Worm (Caenorhabditis elegans) whole organism, late embryonic: ENCODE measurements around the gene F47C12.7.

ENCODE experiments used
- C38D4.7 ChIP-seq: fragments of 200-800 bp; sonication (Bioruptor generic); optimal IDR thresholded peaks from 2 replicates; lab custom pipeline; 2018; ENCODE audit warnings: mild to moderate bottlenecking, missing genetic modification characterization, moderate library complexity, missing compliant biosample characterization
- fkh-10 ChIP-seq: fragments of 150-350 bp; optimal IDR thresholded peaks from 2 replicates; lab custom pipeline; 2014; ENCODE audit warnings: missing biosample characterization, missing genetic modification reagents, missing genetic modification characterization
- hlh-30 ChIP-seq: sonication (generic microtip); optimal IDR thresholded peaks from 2 replicates; lab custom pipeline; 2017; ENCODE audit warnings: antibody characterized with exemption, missing genetic modification characterization, missing compliant biosample characterization; ENCODE audit not compliant: insufficient read depth
- lin-11 ChIP-seq: fragments of 200-800 bp; sonication (Bioruptor generic); optimal IDR thresholded peaks from 2 replicates; lab custom pipeline; 2018; ENCODE audit warnings: mild to moderate bottlenecking, missing genetic modification characterization, missing compliant biosample characterization
- nfya-1 ChIP-seq: sonication (generic microtip); optimal IDR thresholded peaks from 2 replicates; lab custom pipeline; 2017; ENCODE audit warnings: missing genetic modification characterization, mild to moderate bottlenecking, missing compliant biosample characterization, antibody characterized with exemption, moderate library complexity
- rnt-1 ChIP-seq: sonication (generic microtip); optimal IDR thresholded peaks from 2 replicates; lab custom pipeline; 2016; ENCODE audit warnings: missing genetic modification characterization, missing compliant biosample characterization
- sox-2 ChIP-seq: fragments of 200-800 bp; sonication (Bioruptor generic); IDR thresholded peaks from 2 replicates; pipeline ENCODE4 v1.3.6; 2022; ENCODE audit warnings: missing genetic modification reagents, missing genetic modification characterization, missing compliant biosample characterization
- sox-4 ChIP-seq: sonication (generic microtip); optimal IDR thresholded peaks from 2 replicates; lab custom pipeline; 2017; ENCODE audit warnings: mild to moderate bottlenecking, missing genetic modification characterization, inconsistent platforms, missing compliant biosample characterization
- tbx-7 ChIP-seq: sonication (generic microtip); optimal IDR thresholded peaks from 2 replicates; lab custom pipeline; 2016; ENCODE audit warnings: missing genotype, missing genetic modification characterization, missing compliant biosample characterization
- zip-5 ChIP-seq: sonication (generic microtip); optimal IDR thresholded peaks from 2 replicates; lab custom pipeline; 2016; ENCODE audit warnings: missing genetic modification characterization, missing compliant biosample characterization

- TF ChIP-seq nfya-1 (tag; lab: Kevin White, UChicago): no peak
- no peak for TF ChIP-seq fkh-10 (GFP tag; lab: Kevin White, UChicago)
- TF ChIP-seq C38D4.7 (GFP tag; lab: Kevin White, UChicago): no peak
- TF ChIP-seq zip-5 (tag; lab: Kevin White, UChicago): no peak
- TF ChIP-seq lin-11: no peak
- no peak for TF ChIP-seq hlh-30 (tag; lab: Kevin White, UChicago)
- no peak for TF ChIP-seq sox-2
- TF ChIP-seq sox-4 (tag; lab: Kevin White, UChicago): no peak
- TF ChIP-seq rnt-1: no peak
- no peak for TF ChIP-seq tbx-7 (tag; lab: Kevin White, UChicago)
Observed at ce11 chrIV:4029288-4029687, 34.0 kb upstream of the F47C12.7 start.
